Worm (Caenorhabditis elegans) whole organism, L4/young adult: ENCODE data around the gene exos-7.

ENCODE experiments used
- W03F9.2 ChIP-seq: fragments of 150-350 bp; optimal IDR thresholded peaks from 2 replicates; lab custom pipeline; 2014; ENCODE audit warnings: missing biosample characterization, missing genetic modification characterization
- dao-5 ChIP-seq: sonication (generic microtip); optimal IDR thresholded peaks from 2 replicates; lab custom pipeline; 2016; ENCODE audit warnings: missing genotype, missing genetic modification characterization, moderate library complexity, missing compliant biosample characterization
- him-1 ChIP-seq: sonication (generic microtip); optimal IDR thresholded peaks from 2 replicates; lab custom pipeline; 2016; ENCODE audit warnings: missing genotype, missing genetic modification reagents, missing genetic modification characterization, missing compliant biosample characterization

DNA sequence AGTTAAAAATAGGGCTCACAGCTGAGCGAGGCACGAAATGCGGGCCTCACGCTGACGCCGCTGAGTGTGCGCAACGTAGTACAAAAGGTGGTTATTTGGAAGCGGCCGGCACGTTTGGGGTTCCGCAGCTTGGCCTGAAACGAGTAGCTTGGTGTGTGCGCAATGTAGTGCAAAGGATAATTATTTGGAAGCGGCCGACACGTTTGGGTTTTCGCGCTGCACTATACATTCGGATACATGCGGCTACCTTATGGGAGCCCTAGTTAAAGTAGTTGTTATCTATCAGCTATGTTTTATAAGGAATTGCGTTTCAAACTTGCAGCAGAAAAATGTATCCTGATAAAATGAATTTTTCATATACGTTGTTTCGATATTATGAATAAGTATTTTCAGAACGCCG is 48.7 kb upstream of the exos-7 start, which contains the start of gene Y44A6D.1:
- TF ChIP-seq him-1 (tag; lab: Kevin White, UChicago) (no peak), dao-5 (no peak), W03F9.2 (tag; lab: Kevin White, UChicago) (no peak)
